Worm (Caenorhabditis elegans) whole organism, L1 larva: Measurements from ENCODE around the gene T01B6.1.

ENCODE experiments used
- C04F5.9 ChIP-seq: sonication (generic microtip); optimal IDR thresholded peaks from 2 replicates; lab custom pipeline; 2016; ENCODE audit warnings: missing genetic modification characterization, missing compliant biosample characterization
- C16A3.4 ChIP-seq: fragments of 150-350 bp; optimal IDR thresholded peaks from 2 replicates; lab custom pipeline; 2014; ENCODE audit warnings: missing biosample characterization, missing genetic modification characterization
- F16B12.6 ChIP-seq: fragments of 150-350 bp; optimal IDR thresholded peaks from 2 replicates; lab custom pipeline; 2014; ENCODE audit warnings: missing biosample characterization, missing genetic modification characterization
- aha-1 ChIP-seq: fragments of 150-350 bp; optimal IDR thresholded peaks from 2 replicates; lab custom pipeline; 2014; ENCODE audit warnings: missing biosample characterization, missing genetic modification characterization
- ama-1 ChIP-seq: fragments of 150-350 bp; optimal IDR thresholded peaks from 2 replicates; lab custom pipeline; 2014
- blmp-1 ChIP-seq: fragments of 150-350 bp; optimal IDR thresholded peaks from 2 replicates; lab custom pipeline; 2014; ENCODE audit warnings: missing biosample characterization, missing genetic modification characterization
- ceh-63 ChIP-seq: fragments of 200-800 bp; sonication (Bioruptor generic); optimal IDR thresholded peaks from 2 replicates; lab custom pipeline; 2018; ENCODE audit warnings: mild to moderate bottlenecking, missing genetic modification characterization, missing compliant biosample characterization
- ceh-82 ChIP-seq, 3 experiments: fragments of 150-350 bp in 1 of 3; sonication (generic microtip) in 2 of 3; optimal IDR thresholded peaks; 2 replicates each; lab custom pipeline; 2014 to 2017; ENCODE audit warnings: missing biosample characterization in 3 of 3, missing genetic modification characterization in 3 of 3
- ceh-90 ChIP-seq: sonication (generic microtip); optimal IDR thresholded peaks from 2 replicates; lab custom pipeline; 2016; ENCODE audit warnings: missing genetic modification characterization, missing compliant biosample characterization
- dpl-1 ChIP-seq, 3 experiments: fragments of 150-350 bp in 2 of 3; sonication (generic microtip) in 1 of 3; optimal IDR thresholded peaks; 2 replicates each; lab custom pipeline; 2014 to 2017; ENCODE audit warnings: missing biosample characterization in 3 of 3, missing genetic modification characterization in 3 of 3, missing genetic modification reagents in 3 of 3
- efl-1 ChIP-seq, 4 experiments: fragments of 150-350 bp; optimal IDR thresholded peaks in 3 of 4; peaks in 1 of 4; 1 replicate in 1 of 4; 2 replicates in 3 of 4; lab custom pipeline; 2014; ENCODE audit warnings: missing biosample characterization in 2 of 4, missing genetic modification characterization in 2 of 4, missing genetic modification reagents in 2 of 4
- egl-13 ChIP-seq: sonication (generic microtip); optimal IDR thresholded peaks from 2 replicates; lab custom pipeline; 2016; ENCODE audit warnings: missing genotype, missing genetic modification reagents, missing genetic modification characterization, missing compliant biosample characterization
- egl-27 ChIP-seq, 2 experiments: fragments of 150-350 bp in 1 of 2; sonication (generic microtip); optimal IDR thresholded peaks; 3 replicates each; lab custom pipeline; 2017 to 2018; ENCODE audit warnings: missing biosample characterization in 2 of 2, missing genetic modification characterization in 2 of 2, missing genetic modification reagents in 2 of 2
- elt-2 ChIP-seq: sonication (generic microtip); optimal IDR thresholded peaks from 2 replicates; lab custom pipeline; 2016; ENCODE audit warnings: missing genetic modification characterization, mild to moderate bottlenecking, inconsistent platforms, missing compliant biosample characterization, missing genetic modification reagents
- fkh-10 ChIP-seq: sonication (generic microtip); optimal IDR thresholded peaks from 2 replicates; lab custom pipeline; 2017; ENCODE audit warnings: missing biosample characterization, missing genetic modification reagents, missing genetic modification characterization
- fkh-4 ChIP-seq: sonication (generic microtip); optimal IDR thresholded peaks from 2 replicates; lab custom pipeline; 2016; ENCODE audit warnings: missing compliant biosample characterization, missing genetic modification characterization, borderline replicate concordance
- fkh-8 ChIP-seq: sonication (generic microtip); optimal IDR thresholded peaks from 2 replicates; lab custom pipeline; 2016; ENCODE audit warnings: mild to moderate bottlenecking, missing genetic modification characterization, missing compliant biosample characterization
- grh-1 ChIP-seq: fragments of 200-800 bp; sonication (Bioruptor generic); IDR thresholded peaks from 2 replicates; pipeline ENCODE4 v1.3.6; 2022; ENCODE audit warnings: missing genetic modification reagents, missing genetic modification characterization, missing compliant biosample characterization
- hlh-17 ChIP-seq: fragments of 200-800 bp; sonication (Bioruptor generic); optimal IDR thresholded peaks from 2 replicates; lab custom pipeline; 2018; ENCODE audit warnings: missing genetic modification characterization, mild to moderate bottlenecking, missing compliant biosample characterization, moderate library complexity, borderline replicate concordance
- hpl-2 ChIP-seq: fragments of 150-350 bp; optimal IDR thresholded peaks from 2 replicates; lab custom pipeline; 2014; ENCODE audit warnings: missing biosample characterization, missing genetic modification reagents, missing genetic modification characterization
- irx-1 ChIP-seq: sonication (generic microtip); optimal IDR thresholded peaks from 2 replicates; lab custom pipeline; 2016; ENCODE audit warnings: missing genetic modification characterization, missing compliant biosample characterization
- lin-13 ChIP-seq: fragments of 150-350 bp; optimal IDR thresholded peaks from 2 replicates; lab custom pipeline; 2014; ENCODE audit warnings: missing biosample characterization, missing genetic modification reagents, missing genetic modification characterization
- lin-14 ChIP-seq: fragments of 200-800 bp; sonication (Bioruptor generic); optimal IDR thresholded peaks from 2 replicates; lab custom pipeline; 2018; ENCODE audit warnings: mild to moderate bottlenecking, missing genetic modification characterization, moderate library complexity, missing compliant biosample characterization
- lin-15B ChIP-seq: fragments of 150-350 bp; sonication (generic microtip); optimal IDR thresholded peaks from 3 replicates; lab custom pipeline; 2014; ENCODE audit warnings: missing biosample characterization, missing genetic modification characterization
- lin-35 ChIP-seq, 2 experiments: fragments of 150-350 bp; optimal IDR thresholded peaks; 2 replicates each; lab custom pipeline; 2014; ENCODE audit warnings: missing biosample characterization in 2 of 2, missing genetic modification characterization in 2 of 2, missing genetic modification reagents in 2 of 2
- lin-39 ChIP-seq: fragments of 150-350 bp; optimal IDR thresholded peaks from 2 replicates; lab custom pipeline; 2014; ENCODE audit warnings: missing biosample characterization, missing genetic modification reagents, missing genetic modification characterization
- lsy-2 ChIP-seq, 2 experiments: fragments of 150-350 bp; optimal IDR thresholded peaks; 2 replicates each; lab custom pipeline; 2014; ENCODE audit warnings: missing biosample characterization in 2 of 2, missing genetic modification characterization in 2 of 2
- mdl-1 ChIP-seq, 2 experiments: fragments of 150-350 bp; optimal IDR thresholded peaks; 2 replicates each; lab custom pipeline; 2014 to 2017; ENCODE audit warnings: missing biosample characterization in 2 of 2, missing genetic modification characterization in 2 of 2, inconsistent platforms in 1 of 2
- mef-2 ChIP-seq: fragments of 150-350 bp; optimal IDR thresholded peaks from 2 replicates; lab custom pipeline; 2014; ENCODE audit warnings: missing biosample characterization, missing genetic modification characterization
- nhr-19 ChIP-seq: fragments of 200-800 bp; sonication (Bioruptor generic); conservative IDR thresholded peaks from 2 replicates; pipeline ENCODE4 v1.3.6; 2022; ENCODE audit warnings: missing genetic modification characterization, missing compliant biosample characterization
- nhr-20 ChIP-seq: sonication (generic microtip); optimal IDR thresholded peaks from 2 replicates; lab custom pipeline; 2016; ENCODE audit warnings: mild to moderate bottlenecking, missing genetic modification characterization, missing compliant biosample characterization
- nhr-28 ChIP-seq: fragments of 150-350 bp; optimal IDR thresholded peaks from 2 replicates; lab custom pipeline; 2014; ENCODE audit warnings: missing biosample characterization, missing genetic modification characterization
- nhr-47 ChIP-seq: sonication (generic microtip); optimal IDR thresholded peaks from 2 replicates; lab custom pipeline; 2016; ENCODE audit warnings: mild to moderate bottlenecking, missing genetic modification characterization, moderate library complexity, missing compliant biosample characterization
- nhr-76 ChIP-seq: sonication (generic microtip); optimal IDR thresholded peaks from 2 replicates; lab custom pipeline; 2017; ENCODE audit warnings: missing biosample characterization, missing genetic modification characterization
- nhr-84 ChIP-seq: sonication (generic microtip); optimal IDR thresholded peaks from 2 replicates; lab custom pipeline; 2017; ENCODE audit warnings: missing biosample characterization, missing genetic modification characterization
- nhr-85 ChIP-seq: sonication (generic microtip); peaks from one replicate; lab custom pipeline; 2016; ENCODE audit warnings: missing genetic modification characterization, inconsistent platforms, missing compliant biosample characterization
- pax-3 ChIP-seq: fragments of 200-800 bp; sonication (Bioruptor generic); optimal IDR thresholded peaks from 2 replicates; lab custom pipeline; 2018; ENCODE audit warnings: mild to moderate bottlenecking, missing genetic modification characterization, moderate library complexity, missing compliant biosample characterization
- pqm-1 ChIP-seq: sonication (generic microtip); optimal IDR thresholded peaks from 3 replicates; lab custom pipeline; 2017; ENCODE audit warnings: missing biosample characterization, missing genetic modification characterization
- rnt-1 ChIP-seq: sonication (generic microtip); optimal IDR thresholded peaks from 2 replicates; lab custom pipeline; 2016; ENCODE audit warnings: mild to moderate bottlenecking, missing genetic modification characterization, moderate library complexity, missing compliant biosample characterization
- skn-1 ChIP-seq: fragments of 150-350 bp; optimal IDR thresholded peaks from 2 replicates; lab custom pipeline; 2014; ENCODE audit warnings: missing biosample characterization, missing genetic modification characterization
- snpc-4 ChIP-seq: fragments of 150-350 bp; optimal IDR thresholded peaks from 2 replicates; lab custom pipeline; 2014; ENCODE audit warnings: missing biosample characterization, missing genetic modification characterization
- swsn-7 ChIP-seq: sonication (generic microtip); optimal IDR thresholded peaks from 2 replicates; lab custom pipeline; 2016; ENCODE audit warnings: missing genetic modification characterization, missing compliant biosample characterization
- tbx-2 ChIP-seq: sonication (generic microtip); optimal IDR thresholded peaks from 2 replicates; lab custom pipeline; 2016; ENCODE audit warnings: missing genetic modification characterization, missing compliant biosample characterization
- unc-130 ChIP-seq: fragments of 150-350 bp; optimal IDR thresholded peaks from 2 replicates; lab custom pipeline; 2017; ENCODE audit warnings: missing biosample characterization, missing genetic modification characterization, inconsistent platforms
- unc-30 ChIP-seq: sonication (generic microtip); optimal IDR thresholded peaks from 2 replicates; lab custom pipeline; 2017; ENCODE audit warnings: missing biosample characterization, missing genetic modification characterization
- unc-62 ChIP-seq: fragments of 150-350 bp; optimal IDR thresholded peaks from 2 replicates; lab custom pipeline; 2014; ENCODE audit warnings: missing biosample characterization, missing genetic modification reagents, missing genetic modification characterization
- vab-15 ChIP-seq: sonication (generic microtip); optimal IDR thresholded peaks from 2 replicates; lab custom pipeline; 2017; ENCODE audit warnings: missing genotype, mild to moderate bottlenecking, missing genetic modification characterization, missing compliant biosample characterization
- xbp-1 ChIP-seq: sonication (generic microtip); optimal IDR thresholded peaks from 2 replicates; lab custom pipeline; 2016; ENCODE audit warnings: missing genetic modification characterization, missing compliant biosample characterization
- zip-4 ChIP-seq: fragments of 200-800 bp; sonication (Bioruptor generic); optimal IDR thresholded peaks from 2 replicates; lab custom pipeline; 2018; ENCODE audit warnings: mild to moderate bottlenecking, missing genetic modification characterization, moderate library complexity, missing compliant biosample characterization

The T01B6.1 gene

ce11 chrX:2319238-2319637 is 16.2 kb upstream of the T01B6.1 start, which contains the start of gene aakg-4:
Gene aakg-4 (minus strand): TSS chrX:2319338.
- TF ChIP-seq rnt-1 (no peak), snpc-4 (no peak), dpl-1 (GFP tag; optimal IDR thresholded peaks at IDR 0.05; lab: Kevin White, UChicago) (no peak), nhr-28 (tag; lab: Kevin White, UChicago) (no peak), nhr-76 (tag; lab: Kevin White, UChicago) (no peak), mef-2 (tag; lab: Kevin White, UChicago) (no peak), nhr-20 (tag; lab: Kevin White, UChicago) (no peak), hlh-17 (GFP tag; lab: Kevin White, UChicago) (no peak), vab-15 (tag; lab: Kevin White, UChicago) (no peak)

DNA sequence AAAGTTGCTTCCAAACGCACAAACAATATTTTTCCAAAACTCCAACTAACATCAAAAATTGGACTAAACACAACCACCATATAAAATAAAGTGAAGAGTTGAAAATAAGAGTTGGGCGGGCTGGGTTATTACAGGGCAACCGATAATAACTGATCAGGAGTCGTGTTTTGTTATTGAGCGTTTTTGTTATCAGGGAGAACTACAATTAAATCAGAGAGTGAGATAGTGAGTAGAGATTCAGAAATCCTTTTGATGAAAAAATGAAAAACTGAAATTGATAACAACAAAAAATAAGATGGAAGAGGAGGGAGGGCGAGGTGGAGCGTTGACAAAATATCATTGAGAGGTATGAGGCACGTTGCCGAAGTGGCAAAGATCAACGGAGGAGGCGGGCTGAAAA is 14.9 kb upstream of the T01B6.1 start:
- TF ChIP-seq nhr-84 (tag; lab: Kevin White, UChicago) (no peak), nhr-47 (tag; lab: Kevin White, UChicago) (no peak), F16B12.6 (no peak), elt-2 (tag; lab: Kevin White, UChicago) (peak; percentile 74), lin-15B (no peak), unc-30 (tag; lab: Kevin White, UChicago) (no peak), aha-1 (no peak), lin-35 (GFP tag; optimal IDR thresholded peaks at IDR 0.05; lab: Kevin White, UChicago) (peak in 1 of 2 experiments; percentile 16), egl-13 (tag; lab: Kevin White, UChicago) (no peak), pqm-1 (tag; lab: Kevin White, UChicago) (peak; percentile 34), mdl-1 (tag; optimal IDR thresholded peaks at IDR 0.05; lab: Kevin White, UChicago) (no peak), ceh-82 (tag; optimal IDR thresholded peaks at IDR 0.05; lab: Kevin White, UChicago) (no peak), ama-1 (peak; percentile 17)
- TF ChIP-seq, all 84 proteins: peak for 4

DNA sequence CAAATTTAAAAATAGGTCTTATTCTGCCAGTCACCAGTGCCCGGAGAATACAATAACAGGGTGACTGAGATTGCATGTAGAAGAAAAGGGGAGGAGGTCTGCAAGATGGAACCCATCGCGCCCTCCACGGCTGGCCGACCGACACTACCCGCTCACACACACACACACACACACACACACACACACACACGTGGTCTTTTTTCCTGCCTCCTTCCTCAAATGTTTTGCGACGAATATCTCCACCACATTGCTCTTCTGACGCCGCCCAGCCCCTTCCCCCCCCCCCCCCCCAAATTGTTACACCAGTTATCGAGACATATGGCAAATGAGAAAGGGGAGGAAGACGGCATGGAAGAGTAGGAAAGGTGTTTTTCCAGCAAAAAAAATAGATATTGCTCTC is 13.7 kb upstream of the T01B6.1 start:
- TF ChIP-seq rnt-1: peak; percentile 68
- no peak for TF ChIP-seq tbx-2 (tag; lab: Kevin White, UChicago)
- peak; percentile 6 for TF ChIP-seq swsn-7
- TF ChIP-seq blmp-1 (tag; lab: Kevin White, UChicago): no peak
- no peak for TF ChIP-seq efl-1 (optimal IDR thresholded peaks at IDR 0.05; lab: Kevin White, UChicago)
- TF ChIP-seq efl-1 (GFP tag; optimal IDR thresholded peaks at IDR 0.05 in 1 of 2; lab: Kevin White, UChicago): no peak
- peak in 1 of 2 experiments; percentile 10 for TF ChIP-seq lsy-2 (tag; optimal IDR thresholded peaks at IDR 0.05; lab: Kevin White, UChicago)
- no peak for TF ChIP-seq fkh-10 (GFP tag; lab: Kevin White, UChicago)
- TF ChIP-seq fkh-4 (tag; lab: Kevin White, UChicago): no peak
- TF ChIP-seq pax-3 (tag; lab: Kevin White, UChicago): peak; percentile 53
- peak; percentile 37 for TF ChIP-seq irx-1 (tag; lab: Kevin White, UChicago)
- TF ChIP-seq mef-2 (tag; lab: Kevin White, UChicago): no peak
- TF ChIP-seq hpl-2 (GFP tag; lab: Kevin White, UChicago): no peak
- TF ChIP-seq egl-27 (tag; optimal IDR thresholded peaks at IDR 0.05; lab: Kevin White, UChicago): no peak
- no peak for TF ChIP-seq unc-62 (GFP tag; lab: Kevin White, UChicago)
- no peak for TF ChIP-seq nhr-85 (tag; lab: Kevin White, UChicago)
- peak; percentile 82 for TF ChIP-seq fkh-8 (tag; lab: Kevin White, UChicago)
- TF ChIP-seq nhr-76 (tag; lab: Kevin White, UChicago): no peak
- no peak for TF ChIP-seq grh-1 (GFP tag; lab: Robert Waterston, UW)
- no peak for TF ChIP-seq ceh-82 (tag; optimal IDR thresholded peaks at IDR 0.05; lab: Kevin White, UChicago)
- no peak for TF ChIP-seq lin-39
- no peak for TF ChIP-seq ceh-90 (tag; lab: Kevin White, UChicago)
- TF ChIP-seq lin-14 (GFP tag; lab: Kevin White, UChicago): peak; percentile 91
- peak in 1 of 2 experiments; percentile 67 for TF ChIP-seq mdl-1 (tag; optimal IDR thresholded peaks at IDR 0.05; lab: Kevin White, UChicago)
- peak; percentile 23 for TF ChIP-seq nhr-20 (tag; lab: Kevin White, UChicago)
- peak; percentile 57 for TF ChIP-seq nhr-19 (GFP tag; lab: Robert Waterston, UW)
- TF ChIP-seq ceh-63: no peak
- peak; percentile 54 for TF ChIP-seq skn-1 (tag; lab: Kevin White, UChicago)
- TF ChIP-seq nhr-28 (tag; lab: Kevin White, UChicago): no peak
- no peak for TF ChIP-seq xbp-1 (tag; lab: Kevin White, UChicago)
- TF ChIP-seq unc-130 (tag; lab: Kevin White, UChicago): peak; percentile 34
- no peak for TF ChIP-seq C04F5.9 (tag; lab: Kevin White, UChicago)
- TF ChIP-seq zip-4: peak; percentile 5
- no peak for TF ChIP-seq C16A3.4 (tag; lab: Kevin White, UChicago)
- TF ChIP-seq lin-13 (GFP tag; lab: Kevin White, UChicago): no peak
